Worm (Caenorhabditis elegans): ENCODE measurements around the gene ZK1236.1.

ZK1236.1 gene

DNA sequence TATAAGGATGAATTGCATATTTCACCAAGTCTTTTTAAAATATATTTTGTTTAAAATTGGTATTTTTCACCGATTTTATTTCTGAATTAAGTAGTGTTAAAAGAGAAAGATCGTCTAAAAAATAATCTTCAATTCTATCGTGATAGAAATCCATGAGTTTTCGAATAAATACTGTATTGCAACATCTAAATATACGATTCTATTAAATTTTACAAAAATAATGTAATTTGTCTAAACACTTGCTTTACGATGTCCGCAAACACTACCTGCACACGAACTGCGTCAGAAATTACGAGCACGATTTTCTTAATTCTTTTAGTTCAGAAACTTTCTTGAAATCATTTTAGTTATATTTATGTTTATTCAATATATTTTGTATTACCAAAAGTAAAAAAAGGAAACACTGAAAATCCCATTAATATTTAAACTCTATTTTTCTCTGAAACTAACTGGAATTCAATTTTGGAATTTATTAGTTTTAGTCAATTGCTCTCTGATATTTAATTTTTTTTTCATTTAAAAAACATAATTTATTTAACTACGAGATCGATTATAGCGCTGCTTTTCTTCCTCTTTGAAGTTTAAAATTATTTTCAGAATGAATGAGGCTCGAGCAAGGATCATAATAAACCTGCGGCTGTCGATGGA lies 20.2 kb downstream of the ZK1236.1 start, which contains the start of gene mrpl-32 (continued):
- TF ChIP-seq repo-1 (tag; optimal IDR thresholded peaks at IDR 0.05) (peak; percentile 89), lag-1 (GFP tag; IDR thresholded peaks at IDR 0.05) (no peak), hmg-20 (GFP tag; IDR thresholded peaks at IDR 0.05) (no peak), ceh-58 (GFP tag; IDR thresholded peaks at IDR 0.05) (0 out of 2 replicates have a peak, but pooled peaks have one; percentile 11), somi-1 (GFP tag; optimal IDR thresholded peaks at IDR 0.05) (no peak), nfya-1 (tag; optimal IDR thresholded peaks at IDR 0.05; ENCODE audit: borderline replicate concordance, insufficient read depth) (no peak), rpc-1 (optimal IDR thresholded peaks at IDR 0.05) (peak; percentile 8), rpc-1 (tag; optimal IDR thresholded peaks at IDR 0.05) (no peak), rec-8 (tag; optimal IDR thresholded peaks at IDR 0.05) (no peak), ama-1 (optimal IDR thresholded peaks at IDR 0.05) (peak; percentile 30), ama-1 (GFP tag; optimal IDR thresholded peaks at IDR 0.05) (peak; percentile 2 to 54), xnd-1 (tag; optimal IDR thresholded peaks at IDR 0.05) (peak; percentile 38), chd-7 (tag; optimal IDR thresholded peaks at IDR 0.05) (peak; percentile 33), F33H1.4 (GFP tag; IDR thresholded peaks at IDR 0.05) (peak; percentile 33; the same call in 1 of the 2 replicates), F22D6.2 (tag; optimal IDR thresholded peaks at IDR 0.05) (no peak), snpc-1.3 (tag; optimal IDR thresholded peaks at IDR 0.05; ENCODE audit: insufficient read depth) (peak; percentile 51), cebp-1 (GFP tag; IDR thresholded peaks at IDR 0.05) (no peak), cebp-1 (tag; optimal IDR thresholded peaks at IDR 0.05) (peak; percentile 28), ztf-22 (GFP tag; optimal IDR thresholded peaks at IDR 0.05) (no peak), B0019.2 (GFP tag; conservative IDR thresholded peaks at IDR 0.05) (no peak), hlh-12 (tag; optimal IDR thresholded peaks at IDR 0.05) (no peak), lin-40 (tag; optimal IDR thresholded peaks at IDR 0.05) (no peak), sdz-38 (tag; optimal IDR thresholded peaks at IDR 0.05) (no peak), T07F8.4 (tag; optimal IDR thresholded peaks at IDR 0.05) (no peak), Y53F4B.3 (GFP tag; IDR thresholded peaks at IDR 0.05) (no peak), athp-1 (tag; optimal IDR thresholded peaks at IDR 0.05) (peak; percentile 66), sea-2 (GFP tag; IDR thresholded peaks at IDR 0.05) (no peak), Y79H2A.3 (GFP tag; conservative IDR thresholded peaks at IDR 0.05) (0 out of 2 replicates have a peak, but pooled peaks have one; percentile 19), unc-130 (GFP tag; optimal IDR thresholded peaks at IDR 0.05) (peak; percentile 31), B0261.1 (tag; optimal IDR thresholded peaks at IDR 0.05) (peak; percentile 8), K11D2.4 (GFP tag; IDR thresholded peaks at IDR 0.05) (no peak), ztf-3 (GFP tag; optimal IDR thresholded peaks at IDR 0.05) (no peak), snpc-3.4 (tag; optimal IDR thresholded peaks at IDR 0.05) (no peak), F57C9.4 (tag; optimal IDR thresholded peaks at IDR 0.05) (no peak), atf-7 (tag; optimal IDR thresholded peaks at IDR 0.05) (peak; percentile 39), ztf-28 (GFP tag; IDR thresholded peaks at IDR 0.05) (no peak), bed-1 (GFP tag; IDR thresholded peaks at IDR 0.05) (0 out of 2 replicates have a peak, but pooled peaks have one; percentile 79), zfh-2 (GFP tag; conservative IDR thresholded peaks at IDR 0.05) (no peak), attf-3 (GFP tag; conservative IDR thresholded peaks at IDR 0.05) (0 out of 2 replicates have a peak, but pooled peaks have one; percentile 33), nhr-90 (tag; optimal IDR thresholded peaks at IDR 0.05) (no peak), bed-2 (GFP tag; IDR thresholded peaks at IDR 0.05) (no peak), fkh-3 (tag; optimal IDR thresholded peaks at IDR 0.05) (no peak), ekl-4 (GFP tag; IDR thresholded peaks at IDR 0.05) (peak; percentile 79), F57A8.1 (GFP tag; optimal IDR thresholded peaks at IDR 0.05) (no peak), Y53G8AR.9 (GFP tag; conservative IDR thresholded peaks at IDR 0.05) (peak; percentile 76), nhr-80 (tag; optimal IDR thresholded peaks at IDR 0.05) (no peak), hmg-1.2 (GFP tag; IDR thresholded peaks at IDR 0.05) (peak; percentile 27; the same call in 1 of the 2 replicates), madf-6 (GFP tag; IDR thresholded peaks at IDR 0.05) (peak; percentile 68), tbx-9 (tag; optimal IDR thresholded peaks at IDR 0.05; ENCODE audit: borderline replicate concordance) (no peak)

Measured in whole organism, young adult.